Worm (Caenorhabditis elegans) whole organism, L4/young adult: ENCODE results near the gene Y113G7B.11.

Source experiments
- W03F9.2 ChIP-seq: fragments of 150-350 bp; optimal IDR thresholded peaks from 2 replicates; lab custom pipeline; 2014; ENCODE audit warnings: missing biosample characterization, missing genetic modification characterization
- dao-5 ChIP-seq: sonication (generic microtip); optimal IDR thresholded peaks from 2 replicates; lab custom pipeline; 2016; ENCODE audit warnings: missing genotype, missing genetic modification characterization, moderate library complexity, missing compliant biosample characterization
- him-1 ChIP-seq: sonication (generic microtip); optimal IDR thresholded peaks from 2 replicates; lab custom pipeline; 2016; ENCODE audit warnings: missing genotype, missing genetic modification reagents, missing genetic modification characterization, missing compliant biosample characterization

DNA sequence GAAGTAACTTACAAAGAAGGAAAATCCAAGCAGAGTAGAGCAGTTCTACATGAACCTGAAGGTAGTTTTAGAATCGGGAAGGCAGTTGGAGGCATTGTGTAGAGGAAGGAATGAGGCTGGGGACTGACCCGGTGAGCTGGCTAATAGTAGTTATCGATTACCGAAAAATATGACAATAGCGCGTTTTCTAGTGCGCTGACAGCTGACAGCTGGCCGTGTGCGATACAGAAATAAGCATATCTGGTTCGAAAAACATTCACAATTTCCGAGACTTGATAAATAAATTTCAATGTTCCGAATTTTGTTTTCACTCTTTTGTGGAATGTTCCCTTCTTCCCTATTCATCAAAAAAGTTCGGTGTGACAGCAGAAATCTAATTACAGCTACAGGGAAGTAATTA lies 9.0 kb downstream of the Y113G7B.11 start, which contains the start of the genes fbxb-59 and srbc-34:
- no peak for TF ChIP-seq dao-5 (tag; lab: Kevin White, UChicago)
- no peak for TF ChIP-seq him-1 (tag; lab: Kevin White, UChicago)
- TF ChIP-seq W03F9.2 (tag; lab: Kevin White, UChicago) = no peak
